Fruit fly (Drosophila melanogaster): Measurements from ENCODE around the gene ALiX.

- TF ChIP-seq psq (optimal IDR thresholded peaks at IDR 0.05) (no peak), Myc (optimal IDR thresholded peaks at IDR 0.05) (no peak), insv (optimal IDR thresholded peaks at IDR 0.05) (no peak)
Measured at dm6 chr3R:27736367-27737005, 36.6 kb upstream of the ALiX start, which contains the start of gene Ets98B.
